Worm (Caenorhabditis elegans) whole organism, L3 larva: Measurements from ENCODE around the gene asp-2.

Experiments used
- R02D3.7 ChIP-seq: fragments of 150-350 bp; optimal IDR thresholded peaks from 2 replicates; lab custom pipeline; 2014; ENCODE audit warnings: missing biosample characterization, missing genetic modification characterization
- ama-1 ChIP-seq: fragments of 150-350 bp; optimal IDR thresholded peaks from 2 replicates; lab custom pipeline; 2018
- ceh-82 ChIP-seq: fragments of 150-350 bp; optimal IDR thresholded peaks from 2 replicates; lab custom pipeline; 2014; ENCODE audit warnings: missing biosample characterization, missing genetic modification characterization
- egl-27 ChIP-seq: sonication (generic microtip); optimal IDR thresholded peaks from 4 replicates; lab custom pipeline; 2017; ENCODE audit warnings: missing biosample characterization, missing genetic modification reagents, missing genetic modification characterization
- egl-5 ChIP-seq: fragments of 150-350 bp; optimal IDR thresholded peaks from 2 replicates; lab custom pipeline; 2017; ENCODE audit warnings: missing biosample characterization, missing genetic modification reagents, missing genetic modification characterization, inconsistent platforms
- elt-1 ChIP-seq: fragments of 150-350 bp; optimal IDR thresholded peaks from 2 replicates; lab custom pipeline; 2014; ENCODE audit warnings: missing biosample characterization, missing genetic modification characterization
- elt-2 ChIP-seq: sonication (generic microtip); optimal IDR thresholded peaks from 2 replicates; lab custom pipeline; 2016; ENCODE audit warnings: missing genetic modification reagents, mild to moderate bottlenecking, missing genetic modification characterization, missing compliant biosample characterization
- eor-1 ChIP-seq, 2 experiments: fragments of 150-350 bp; optimal IDR thresholded peaks; 2 replicates each; lab custom pipeline; 2014 to 2018; ENCODE audit warnings: missing biosample characterization in 2 of 2, missing genetic modification characterization in 2 of 2
- fkh-10 ChIP-seq: sonication (generic microtip); optimal IDR thresholded peaks from 2 replicates; lab custom pipeline; 2017; ENCODE audit warnings: missing biosample characterization, missing genetic modification reagents, missing genetic modification characterization
- hmg-11 ChIP-seq: sonication (generic microtip); optimal IDR thresholded peaks from 2 replicates; lab custom pipeline; 2016; ENCODE audit warnings: missing genetic modification characterization, missing compliant biosample characterization
- lin-39 ChIP-seq: fragments of 150-350 bp; optimal IDR thresholded peaks from 2 replicates; lab custom pipeline; 2018; ENCODE audit warnings: missing biosample characterization, missing genetic modification reagents, missing genetic modification characterization
- mdl-1 ChIP-seq: fragments of 150-350 bp; optimal IDR thresholded peaks from 2 replicates; lab custom pipeline; 2014; ENCODE audit warnings: missing biosample characterization, missing genetic modification characterization
- mml-1 ChIP-seq: fragments of 150-350 bp; sonication (generic microtip); optimal IDR thresholded peaks from 3 replicates; lab custom pipeline; 2014; ENCODE audit warnings: missing biosample characterization, missing genetic modification characterization
- nfya-1 ChIP-seq: sonication (generic microtip); optimal IDR thresholded peaks from 2 replicates; lab custom pipeline; 2017; ENCODE audit warnings: missing genetic modification characterization, mild to moderate bottlenecking, missing compliant biosample characterization, antibody characterized with exemption, moderate library complexity; ENCODE audit not compliant: insufficient read depth
- nhr-23 ChIP-seq: fragments of 150-350 bp; optimal IDR thresholded peaks from 2 replicates; lab custom pipeline; 2014; ENCODE audit warnings: missing biosample characterization, missing genetic modification reagents, missing genetic modification characterization
- nhr-237 ChIP-seq: fragments of 150-350 bp; optimal IDR thresholded peaks from 2 replicates; lab custom pipeline; 2014; ENCODE audit warnings: missing biosample characterization, missing genetic modification characterization
- nhr-67 ChIP-seq: fragments of 150-350 bp; optimal IDR thresholded peaks from 2 replicates; lab custom pipeline; 2014; ENCODE audit warnings: missing biosample characterization, missing genetic modification characterization
- pha-4 ChIP-seq: fragments of 150-350 bp; optimal IDR thresholded peaks from 2 replicates; lab custom pipeline; 2014; ENCODE audit warnings: missing biosample characterization, missing genetic modification reagents, missing genetic modification characterization
- pqm-1 ChIP-seq: fragments of 150-350 bp; optimal IDR thresholded peaks from 2 replicates; lab custom pipeline; 2017; ENCODE audit warnings: missing biosample characterization, missing genetic modification characterization, inconsistent platforms
- sea-2 ChIP-seq: fragments of 150-350 bp; sonication (generic microtip); optimal IDR thresholded peaks from 4 replicates; lab custom pipeline; 2014; ENCODE audit warnings: missing biosample characterization, missing genetic modification reagents, missing genetic modification characterization
- skn-1 ChIP-seq: fragments of 150-350 bp; optimal IDR thresholded peaks from 2 replicates; lab custom pipeline; 2014; ENCODE audit warnings: missing biosample characterization, missing genetic modification characterization
- unc-39 ChIP-seq: sonication (generic microtip); optimal IDR thresholded peaks from 4 replicates; lab custom pipeline; 2017; ENCODE audit warnings: missing biosample characterization, missing genetic modification characterization
- ztf-11 ChIP-seq: fragments of 150-350 bp; optimal IDR thresholded peaks from 2 replicates; lab custom pipeline; 2014; ENCODE audit warnings: missing biosample characterization, missing genetic modification characterization

The asp-2 gene

DNA sequence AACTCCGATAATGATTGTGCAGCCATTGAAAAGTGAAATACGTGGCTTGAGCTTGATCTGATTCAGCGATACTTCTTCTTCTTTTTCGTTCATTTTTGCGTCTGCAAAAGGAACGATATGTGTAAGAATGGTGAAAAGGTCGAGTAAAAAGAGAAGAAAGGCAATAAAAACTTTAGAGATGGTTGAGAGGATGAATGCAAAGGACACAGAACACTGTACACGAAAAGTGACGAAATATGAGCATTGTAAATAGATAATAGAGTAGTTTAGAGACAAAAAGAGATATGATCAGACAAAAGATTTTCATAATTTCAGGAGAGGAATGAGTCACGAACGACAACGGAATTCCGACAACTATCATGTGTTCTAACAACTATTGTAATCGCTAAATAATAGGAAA, 43.4 kb downstream of the asp-2 start, which contains the start of gene aat-2:
aat-2 (minus strand) TSS at position 101 of the 400 bp plus-strand sequence.
- no peak for TF ChIP-seq fkh-10
- no peak for TF ChIP-seq elt-1
- no peak for TF ChIP-seq eor-1 (tag; optimal IDR thresholded peaks at IDR 0.05; lab: Kevin White, UChicago)
- no peak for TF ChIP-seq R02D3.7 (tag; lab: Kevin White, UChicago)
- no peak for TF ChIP-seq pha-4 (tag; lab: Kevin White, UChicago)

ce11 chrV:9247416-9247815, 44.5 kb downstream of the asp-2 start:
- peak; percentile 37 for TF ChIP-seq hmg-11
- TF ChIP-seq nhr-67 (tag; lab: Kevin White, UChicago), result no peak
- TF ChIP-seq nfya-1, result peak; percentile 43
- TF ChIP-seq lin-39 (tag; lab: Kevin White, UChicago), result peak; percentile 56

- no peak for TF ChIP-seq unc-39
- TF ChIP-seq R02D3.7 (tag; lab: Kevin White, UChicago), result no peak
- no peak for TF ChIP-seq sea-2 (GFP tag; lab: Kevin White, UChicago)
- no peak for TF ChIP-seq ama-1 (lab: Kevin White, UChicago)
- TF ChIP-seq ztf-11 (tag; lab: Kevin White, UChicago), result no peak
- no peak for TF ChIP-seq mdl-1 (tag; lab: Kevin White, UChicago)
- no peak for TF ChIP-seq egl-27
- no peak for TF ChIP-seq mml-1
- TF ChIP-seq egl-5 (tag; lab: Kevin White, UChicago), result no peak
Observed at ce11 chrV:9249206-9249605, 46.3 kb downstream of the asp-2 start, which contains the start of gene str-94. str-94 (minus strand) TSS chrV:9249306.

DNA sequence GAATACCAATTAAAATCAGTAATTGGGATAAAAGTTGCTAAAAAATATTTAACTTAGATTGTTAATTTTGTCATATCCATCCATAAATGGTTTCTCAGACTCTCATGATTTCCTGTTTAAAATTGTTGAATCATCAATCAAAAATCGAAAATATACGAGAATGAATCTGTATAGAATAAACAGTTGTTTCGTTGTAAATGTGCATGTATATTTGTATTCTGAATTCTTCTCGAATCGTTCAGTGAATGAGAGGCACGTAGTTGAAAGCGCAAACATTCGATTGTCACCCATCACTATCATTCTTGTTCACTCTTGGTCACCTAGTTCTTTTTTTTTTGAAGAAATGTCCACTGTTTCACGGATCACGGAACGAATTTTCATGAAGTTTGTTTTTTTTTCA, 47.1 kb downstream of the asp-2 start, which contains the start of gene ptd-2:
ptd-2 (plus strand) TSS at position 301 of the 400 bp plus-strand sequence.
- TF ChIP-seq mml-1 (no peak), nhr-237 (tag; lab: Kevin White, UChicago) (no peak), ceh-82 (tag; lab: Kevin White, UChicago) (no peak), skn-1 (tag; lab: Kevin White, UChicago) (no peak), lin-39 (tag; lab: Kevin White, UChicago) (no peak), nhr-23 (tag; lab: Kevin White, UChicago) (no peak)

DNA sequence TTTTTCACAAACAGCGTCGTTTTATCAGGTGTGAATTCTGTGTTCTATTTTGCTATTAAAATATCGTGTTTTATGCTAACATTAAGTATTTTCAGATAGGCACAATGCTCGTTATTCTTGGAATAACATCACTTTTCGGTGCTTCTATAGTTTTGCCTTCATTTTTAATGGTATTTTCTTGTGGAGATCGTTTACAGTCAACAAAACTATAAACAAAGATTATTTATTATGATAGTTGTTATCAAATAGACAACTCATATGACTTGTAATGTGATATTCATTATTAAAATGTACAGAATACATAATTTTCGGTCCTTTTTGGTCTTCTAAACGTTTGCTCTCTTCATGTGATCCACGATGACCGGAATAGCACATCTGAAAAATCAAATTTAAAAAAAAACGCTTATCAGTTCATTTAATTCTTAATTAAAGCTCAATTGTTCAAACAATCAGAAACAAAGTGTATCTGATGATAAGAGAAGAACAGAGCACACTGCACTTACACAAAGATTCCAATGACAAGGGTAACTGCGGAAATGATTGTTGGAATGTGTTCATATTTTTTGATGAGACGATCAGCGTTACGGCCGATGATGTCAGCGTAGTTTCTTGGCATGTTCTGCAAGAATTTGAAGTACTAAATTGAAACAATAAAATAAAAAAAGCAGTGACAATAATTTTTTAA, 51.3 kb downstream of the asp-2 start, which contains the start of gene F07C3.9:
F07C3.9 (minus strand) TSS at position 635 of the 685 bp plus-strand sequence.
- TF ChIP-seq pha-4 (tag; lab: Kevin White, UChicago), result peak; percentile 60
- TF ChIP-seq unc-39, result no peak
- TF ChIP-seq elt-2 (tag; lab: Kevin White, UChicago), result peak; percentile 87
- peak; percentile 95 for TF ChIP-seq pqm-1
- TF ChIP-seq, all 47 proteins: peak for 3
